In genomic region chrV:11147780-11148144, ce11 we compare ENCODE assay signal across 2 worm cellular contexts.
TF ChIP-seq lines count a peak whose summit lies in the region.

No protein-coding gene starts in this region.

TF ChIP-seq in whole organism, L1 larva, 84 proteins besides CTCF, POLR2A, EP300 and RAD21 (continued from another document):
- no peak for TF ChIP-seq hlh-4 (tag; optimal IDR thresholded peaks at IDR 0.05; lab: Kevin White, UChicago)
- no peak for TF ChIP-seq lir-3 (tag; optimal IDR thresholded peaks at IDR 0.05; lab: Kevin White, UChicago; ENCODE audit: poor library complexity)
- TF ChIP-seq nhr-85 (tag; lab: Kevin White, UChicago) = peak; percentile 86
- TF ChIP-seq nhr-20 (tag; optimal IDR thresholded peaks at IDR 0.05; lab: Kevin White, UChicago) = no peak
- no peak for TF ChIP-seq efl-1 (optimal IDR thresholded peaks at IDR 0.05; lab: Kevin White, UChicago)
- peak in 1 of 2 experiments; percentile 76 for TF ChIP-seq efl-1 (GFP tag; optimal IDR thresholded peaks at IDR 0.05 in 1 of 2; lab: Kevin White, UChicago)
- no peak for TF ChIP-seq sptf-1 (tag; optimal IDR thresholded peaks at IDR 0.05; lab: Kevin White, UChicago)
- no peak for TF ChIP-seq nhr-47 (tag; optimal IDR thresholded peaks at IDR 0.05; lab: Kevin White, UChicago)
- peak; percentile 38 for TF ChIP-seq nhr-71 (tag; optimal IDR thresholded peaks at IDR 0.05; lab: Kevin White, UChicago)
- TF ChIP-seq pag-3 (tag; optimal IDR thresholded peaks at IDR 0.05; lab: Kevin White, UChicago; ENCODE audit: borderline replicate concordance, insufficient read depth) = no peak
- no peak for TF ChIP-seq rnt-1 (tag; optimal IDR thresholded peaks at IDR 0.05; lab: Kevin White, UChicago)
- TF ChIP-seq jun-1 (tag; optimal IDR thresholded peaks at IDR 0.05; lab: Kevin White, UChicago) = peak; percentile 9
- peak in 1 of 2 experiments; percentile 12 for TF ChIP-seq lsy-2 (tag; optimal IDR thresholded peaks at IDR 0.05; lab: Kevin White, UChicago)
- TF ChIP-seq vab-15 (tag; optimal IDR thresholded peaks at IDR 0.05; lab: Kevin White, UChicago) = no peak

TF ChIP-seq in whole organism, L4 larva, 104 proteins besides CTCF, POLR2A, EP300 and RAD21 (continued from another document):
- peak; percentile 62 for TF ChIP-seq nhr-25 (tag; optimal IDR thresholded peaks at IDR 0.05; lab: Kevin White, UChicago; ENCODE audit: borderline replicate concordance, insufficient read depth)
- TF ChIP-seq Y105C5A.15 (GFP tag; IDR thresholded peaks at IDR 0.05; lab: Robert Waterston, UW) = no peak
